Worm (Caenorhabditis elegans): ENCODE results near the gene T06C12.14.

- TF ChIP-seq nhr-41 (GFP tag; IDR thresholded peaks at IDR 0.05) (no peak), F10B5.3 (tag; optimal IDR thresholded peaks at IDR 0.05) (no peak), hlh-30 (tag; optimal IDR thresholded peaks at IDR 0.05; ENCODE audit: insufficient read depth) (no peak), spr-3 (GFP tag; optimal IDR thresholded peaks at IDR 0.05) (no peak), nhr-237 (tag; optimal IDR thresholded peaks at IDR 0.05) (no peak), lin-38 (GFP tag; IDR thresholded peaks at IDR 0.05) (no peak), jun-1 (tag; optimal IDR thresholded peaks at IDR 0.05) (no peak)
Measured at ce11 chrV:15900564-15900963, 768 bp downstream of the T06C12.14 start.
